Fruit fly (Drosophila melanogaster): ENCODE measurements around the gene Or33a.

The Or33a gene

dm6 chr2L:11980075-11980474, 45.8 kb downstream of the Or33a start (continued):
- TF ChIP-seq Nf-YB (GFP tag; optimal IDR thresholded peaks at IDR 0.05) (no peak), tio (GFP tag; optimal IDR thresholded peaks at IDR 0.05) (no peak), zf30C (GFP tag; optimal IDR thresholded peaks at IDR 0.05) (peak; percentile 15), CG30020 (tag; optimal IDR thresholded peaks at IDR 0.05) (no peak), hkb (optimal IDR thresholded peaks at IDR 0.05) (no peak), hkb (GFP tag; IDR thresholded peaks at IDR 0.05) (0 out of 2 replicates have a peak, but pooled peaks have one; percentile 15), E2f1 (GFP tag; IDR thresholded peaks at IDR 0.05) (no peak), HLH3B (GFP tag; IDR thresholded peaks at IDR 0.05) (no peak), Sry-δ (GFP tag; optimal IDR thresholded peaks at IDR 0.05) (no peak), Dfd (GFP tag; optimal IDR thresholded peaks at IDR 0.05) (no peak), aop (GFP tag; IDR thresholded peaks at IDR 0.05) (no peak), toy (GFP tag; IDR thresholded peaks at IDR 0.05) (no peak), CG18011 (GFP tag; optimal IDR thresholded peaks at IDR 0.05) (no peak), maf-S (GFP tag; optimal IDR thresholded peaks at IDR 0.05) (no peak), Nf-YC (tag; optimal IDR thresholded peaks at IDR 0.05) (no peak), grau (tag; optimal IDR thresholded peaks at IDR 0.05) (peak; percentile 27), bsh (GFP tag; optimal IDR thresholded peaks at IDR 0.05) (peak in 1 of 2 experiments; percentile 28), HmgD (GFP tag; optimal IDR thresholded peaks at IDR 0.05) (no peak), CG18262 (tag; optimal IDR thresholded peaks at IDR 0.05) (peak; percentile 20), ewg (GFP tag; optimal IDR thresholded peaks at IDR 0.05) (no peak), CG30431 (GFP tag; optimal IDR thresholded peaks at IDR 0.05) (no peak), Fer3 (tag; optimal IDR thresholded peaks at IDR 0.05) (no peak), CG15601 (tag; optimal IDR thresholded peaks at IDR 0.05) (no peak), ash1 (GFP tag; optimal IDR thresholded peaks at IDR 0.05) (no peak), chif (GFP tag; optimal IDR thresholded peaks at IDR 0.05) (no peak), sc (optimal IDR thresholded peaks at IDR 0.05) (no peak), sc (GFP tag; optimal IDR thresholded peaks at IDR 0.05) (no peak), CG16779 (GFP tag; IDR thresholded peaks at IDR 0.05) (no peak), CG5245 (GFP tag; optimal IDR thresholded peaks at IDR 0.05) (no peak), E2f2 (GFP tag; IDR thresholded peaks at IDR 0.05) (no peak), CG10147 (GFP tag; optimal IDR thresholded peaks at IDR 0.05) (no peak), chinmo (GFP tag; IDR thresholded peaks at IDR 0.05; ENCODE audit: partially characterized antibody) (no peak), ci (GFP tag; IDR thresholded peaks at IDR 0.05) (no peak), CG7839 (tag; optimal IDR thresholded peaks at IDR 0.05) (peak; percentile 11), CG11695 (GFP tag; IDR thresholded peaks at IDR 0.05) (no peak), tx (GFP tag; optimal IDR thresholded peaks at IDR 0.05) (no peak), gro (GFP tag; optimal IDR thresholded peaks at IDR 0.05) (no peak), ttk (GFP tag; IDR thresholded peaks at IDR 0.05) (no peak), da (GFP tag; optimal IDR thresholded peaks at IDR 0.05) (no peak), HLHmδ (GFP tag; optimal IDR thresholded peaks at IDR 0.05) (no peak), oc (tag; optimal IDR thresholded peaks at IDR 0.05) (no peak), Six4 (GFP tag; optimal IDR thresholded peaks at IDR 0.05) (no peak), Bgb (GFP tag; IDR thresholded peaks at IDR 0.05; ENCODE audit: partially characterized antibody) (no peak), Optix (GFP tag; IDR thresholded peaks at IDR 0.05) (no peak), CG4820 (GFP tag; optimal IDR thresholded peaks at IDR 0.05) (no peak), CG10366 (GFP tag; IDR thresholded peaks at IDR 0.05) (no peak), CG8924 (tag; optimal IDR thresholded peaks at IDR 0.05) (peak; percentile 3), trem (tag; optimal IDR thresholded peaks at IDR 0.05) (no peak), CG17359 (tag; optimal IDR thresholded peaks at IDR 0.05) (peak; percentile 13), zfh2 (GFP tag; optimal IDR thresholded peaks at IDR 0.05) (no peak), MESR4 (GFP tag; optimal IDR thresholded peaks at IDR 0.05) (no peak), CG17802 (tag; optimal IDR thresholded peaks at IDR 0.05) (no peak), Sin3A (optimal IDR thresholded peaks at IDR 0.05) (no peak)

All from whole organism, embryonic.